Worm (Caenorhabditis elegans): ENCODE measurements around the gene F59A6.12.

F59A6.12 gene

DNA sequence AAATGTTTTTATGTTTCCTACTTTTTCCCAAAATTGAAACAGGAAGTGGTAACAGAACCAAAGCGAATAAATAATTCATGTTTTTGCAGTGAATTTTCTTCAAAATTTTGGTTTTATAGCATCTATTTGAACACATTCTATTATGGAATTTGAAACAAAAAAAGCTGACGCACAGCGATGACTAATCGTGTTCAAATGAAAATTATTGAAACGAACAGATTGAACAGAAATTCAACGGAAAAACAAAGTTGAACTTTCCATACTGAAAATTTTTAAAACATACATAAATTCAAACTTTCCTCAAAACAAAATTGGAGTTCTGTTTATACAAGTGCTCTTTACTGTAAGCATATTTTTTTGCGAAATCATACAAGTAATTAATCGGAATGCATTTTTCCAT is at the start of gene F59A6.12:
Gene F59A6.12, minus strand, starts transcription at position 101 of the 400 bp plus-strand sequence.
- TF ChIP-seq pax-1 (tag; optimal IDR thresholded peaks at IDR 0.05) (no peak), pha-4 (tag; optimal IDR thresholded peaks at IDR 0.05) (no peak), ceh-30 (tag; optimal IDR thresholded peaks at IDR 0.05) (no peak), unc-86 (tag; optimal IDR thresholded peaks at IDR 0.05) (no peak), ceh-34 (tag; optimal IDR thresholded peaks at IDR 0.05) (no peak), gmeb-2 (tag; optimal IDR thresholded peaks at IDR 0.05) (no peak), ceh-19 (GFP tag; optimal IDR thresholded peaks at IDR 0.05) (no peak), ceh-22 (tag; optimal IDR thresholded peaks at IDR 0.05) (no peak), pha-2 (tag; optimal IDR thresholded peaks at IDR 0.05) (no peak), tbx-2 (tag; optimal IDR thresholded peaks at IDR 0.05) (no peak), pat-9 (tag; optimal IDR thresholded peaks at IDR 0.05) (no peak), nhr-11 (tag; optimal IDR thresholded peaks at IDR 0.05) (no peak), mec-3 (tag; optimal IDR thresholded peaks at IDR 0.05; ENCODE audit: borderline replicate concordance) (no peak), elt-2 (tag; optimal IDR thresholded peaks at IDR 0.05) (no peak), K09A11.1 (tag; optimal IDR thresholded peaks at IDR 0.05; ENCODE audit: insufficient read depth) (no peak), C38D4.7 (GFP tag; optimal IDR thresholded peaks at IDR 0.05) (no peak), ztf-16 (tag; optimal IDR thresholded peaks at IDR 0.05) (no peak), sox-2 (GFP tag; IDR thresholded peaks at IDR 0.05) (no peak), ref-2 (tag; optimal IDR thresholded peaks at IDR 0.05) (no peak), syd-9 (tag; optimal IDR thresholded peaks at IDR 0.05) (no peak)

DNA sequence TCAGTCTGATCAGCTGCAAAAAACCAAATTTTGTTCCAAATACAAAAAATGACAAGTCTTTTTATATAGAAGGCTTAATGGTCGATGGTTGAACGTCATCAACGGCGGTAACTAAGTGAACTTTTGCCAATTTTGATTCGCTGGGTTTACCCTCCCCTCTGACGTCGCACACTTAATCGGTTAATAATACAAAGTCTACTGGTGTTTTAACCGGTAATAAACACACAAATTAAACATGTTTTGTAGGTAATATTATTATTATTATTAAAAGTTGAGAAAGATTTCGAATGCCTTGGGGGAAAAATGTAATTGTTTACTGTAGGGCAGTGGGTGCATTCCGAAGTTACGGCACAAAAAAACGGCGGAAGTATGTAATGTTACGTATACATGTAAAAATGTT is 48.8 kb upstream of the F59A6.12 start, which contains the start of gene pho-12:
Gene pho-12, minus strand, starts transcription at position 101 of the 400 bp plus-strand sequence.
- TF ChIP-seq fax-1 (tag; optimal IDR thresholded peaks at IDR 0.05): no peak
- TF ChIP-seq ceh-2 (tag; optimal IDR thresholded peaks at IDR 0.05): no peak
- TF ChIP-seq ceh-18 (tag; optimal IDR thresholded peaks at IDR 0.05): no peak
- TF ChIP-seq lin-11 (tag; optimal IDR thresholded peaks at IDR 0.05): no peak
- TF ChIP-seq ceh-19 (GFP tag; optimal IDR thresholded peaks at IDR 0.05): no peak
- no peak for TF ChIP-seq ama-1 (optimal IDR thresholded peaks at IDR 0.05)
- no peak for TF ChIP-seq pag-3 (tag; optimal IDR thresholded peaks at IDR 0.05; ENCODE audit: borderline replicate concordance)
- no peak for TF ChIP-seq pat-9 (tag; optimal IDR thresholded peaks at IDR 0.05)
- TF ChIP-seq pha-2 (tag; optimal IDR thresholded peaks at IDR 0.05): no peak
- no peak for TF ChIP-seq unc-42 (tag; optimal IDR thresholded peaks at IDR 0.05)
- TF ChIP-seq ceh-9 (tag; optimal IDR thresholded peaks at IDR 0.05): no peak
- TF ChIP-seq che-1 (tag; optimal IDR thresholded peaks at IDR 0.05): no peak
- no peak for TF ChIP-seq ceh-14 (tag; optimal IDR thresholded peaks at IDR 0.05)
- no peak for TF ChIP-seq elt-4 (tag; optimal IDR thresholded peaks at IDR 0.05)
- no peak for TF ChIP-seq mec-3 (tag; optimal IDR thresholded peaks at IDR 0.05; ENCODE audit: borderline replicate concordance)

DNA sequence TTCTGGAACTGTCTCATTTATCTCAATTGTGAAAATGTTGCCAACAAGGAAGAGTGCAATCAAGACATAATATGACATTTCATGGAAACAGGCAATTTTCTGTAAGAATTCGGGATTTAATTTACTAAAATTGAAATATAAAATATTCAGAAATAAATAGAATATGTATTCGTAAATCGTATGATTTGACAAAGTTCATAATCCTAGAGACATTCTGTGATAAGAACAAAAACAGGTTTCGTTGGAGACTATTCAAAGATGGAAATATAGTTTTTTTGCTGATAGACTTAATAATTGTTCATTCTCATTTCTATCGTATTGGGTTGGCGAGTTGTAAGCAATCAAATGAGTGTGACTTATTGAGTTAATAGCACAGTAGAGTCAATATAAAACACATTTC is 46.2 kb upstream of the F59A6.12 start, which contains the start of gene C27A2.12:
Gene C27A2.12, minus strand, starts transcription at position 101 of the 400 bp plus-strand sequence.
- TF ChIP-seq ceh-9 (tag; optimal IDR thresholded peaks at IDR 0.05) (no peak), lim-6 (tag; optimal IDR thresholded peaks at IDR 0.05) (no peak), npax-4 (tag; optimal IDR thresholded peaks at IDR 0.05) (no peak), elt-2 (tag; optimal IDR thresholded peaks at IDR 0.05) (no peak), ceh-19 (GFP tag; optimal IDR thresholded peaks at IDR 0.05) (no peak), hlh-13 (GFP tag; optimal IDR thresholded peaks at IDR 0.05) (no peak), pros-1 (tag; optimal IDR thresholded peaks at IDR 0.05) (no peak), fkh-10 (GFP tag; optimal IDR thresholded peaks at IDR 0.05) (no peak), pha-4 (tag; optimal IDR thresholded peaks at IDR 0.05) (no peak), sox-4 (tag; optimal IDR thresholded peaks at IDR 0.05) (no peak), pax-1 (tag; optimal IDR thresholded peaks at IDR 0.05) (no peak), C38D4.7 (GFP tag; optimal IDR thresholded peaks at IDR 0.05) (no peak), ceh-30 (tag; optimal IDR thresholded peaks at IDR 0.05) (no peak), lin-11 (tag; optimal IDR thresholded peaks at IDR 0.05) (no peak), sox-2 (GFP tag; IDR thresholded peaks at IDR 0.05) (no peak), unc-42 (tag; optimal IDR thresholded peaks at IDR 0.05) (no peak), pha-2 (tag; optimal IDR thresholded peaks at IDR 0.05) (no peak)

DNA sequence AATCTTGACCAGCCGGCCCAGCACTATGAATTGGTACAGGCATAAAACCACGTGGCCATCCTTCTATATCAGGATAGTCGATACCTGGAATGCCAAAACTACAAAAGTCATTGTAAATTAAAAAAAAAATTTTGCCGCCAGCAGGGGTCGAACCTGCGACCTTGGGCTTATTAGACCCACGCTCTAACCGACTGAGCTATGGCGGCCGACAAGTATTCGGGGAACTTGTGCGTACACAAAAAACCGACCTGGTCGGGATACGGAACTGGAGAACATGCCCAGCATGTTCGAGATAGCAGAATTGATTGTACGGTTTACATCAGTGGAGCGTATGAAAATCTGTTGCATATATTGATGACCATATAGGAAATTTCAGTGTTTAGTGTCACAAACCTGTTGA is 45.4 kb upstream of the F59A6.12 start:
- TF ChIP-seq fax-1 (tag; optimal IDR thresholded peaks at IDR 0.05): peak; percentile 3
- TF ChIP-seq hlh-13 (GFP tag; optimal IDR thresholded peaks at IDR 0.05): no peak
- TF ChIP-seq ceh-2 (tag; optimal IDR thresholded peaks at IDR 0.05): no peak
- no peak for TF ChIP-seq ahr-1 (tag; optimal IDR thresholded peaks at IDR 0.05)
- no peak for TF ChIP-seq lim-6 (tag; optimal IDR thresholded peaks at IDR 0.05)
- peak; percentile 46 for TF ChIP-seq che-1 (tag; optimal IDR thresholded peaks at IDR 0.05)
- TF ChIP-seq elt-2 (tag; optimal IDR thresholded peaks at IDR 0.05): peak; percentile 96
- TF ChIP-seq sox-2 (GFP tag; IDR thresholded peaks at IDR 0.05): no peak
- TF ChIP-seq dve-1 (tag; optimal IDR thresholded peaks at IDR 0.05): no peak
- TF ChIP-seq hlh-15 (tag; optimal IDR thresholded peaks at IDR 0.05): no peak
- no peak for TF ChIP-seq ceh-24 (tag; optimal IDR thresholded peaks at IDR 0.05)
- no peak for TF ChIP-seq Y22D7AL.16 (tag; optimal IDR thresholded peaks at IDR 0.05)
- TF ChIP-seq tbx-2 (tag; optimal IDR thresholded peaks at IDR 0.05): no peak
- no peak for TF ChIP-seq hlh-8 (tag; optimal IDR thresholded peaks at IDR 0.05)
- no peak for TF ChIP-seq ceh-14 (tag; optimal IDR thresholded peaks at IDR 0.05)
- TF ChIP-seq ceh-19 (GFP tag; optimal IDR thresholded peaks at IDR 0.05): no peak
- TF ChIP-seq ceh-48 (tag; optimal IDR thresholded peaks at IDR 0.05): no peak
- TF ChIP-seq eyg-1 (tag; optimal IDR thresholded peaks at IDR 0.05): no peak
- no peak for TF ChIP-seq ceh-34 (tag; optimal IDR thresholded peaks at IDR 0.05)
- TF ChIP-seq sox-4 (tag; optimal IDR thresholded peaks at IDR 0.05): peak; percentile 9
- no peak for TF ChIP-seq ceh-31 (tag; optimal IDR thresholded peaks at IDR 0.05)
